Worm (Caenorhabditis elegans): ENCODE data around the gene Y48E1C.1.

The Y48E1C.1 gene

DNA sequence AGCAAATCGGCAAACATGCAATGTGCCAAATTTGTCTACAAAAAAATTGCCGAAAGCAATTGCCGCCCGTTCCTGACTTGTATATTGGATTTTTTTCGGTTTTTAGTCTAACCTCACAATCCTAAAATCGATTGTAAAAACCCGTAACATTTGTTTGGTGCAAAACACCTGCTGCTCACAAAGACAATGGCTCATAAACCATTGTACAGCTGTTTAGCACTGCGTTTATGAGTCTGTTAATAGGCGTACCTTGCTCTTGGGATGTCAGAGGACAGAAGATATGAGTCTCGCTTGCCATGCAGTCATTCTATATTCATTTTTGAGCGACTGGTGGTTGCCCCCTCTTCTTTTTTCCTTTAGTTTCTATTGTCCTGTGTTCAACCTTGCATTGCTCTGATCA, 57.3 kb downstream of the Y48E1C.1 start, which contains the start of gene E01G4.5:
TSS of gene E01G4.5 (plus strand) at position 301 of the 400 bp plus-strand sequence.
- TF ChIP-seq aptf-3 (GFP tag; IDR thresholded peaks at IDR 0.05) (no peak), atf-7 (tag; optimal IDR thresholded peaks at IDR 0.05) (no peak), Y53G8AR.9 (GFP tag; conservative IDR thresholded peaks at IDR 0.05) (no peak), ceh-40 (GFP tag; IDR thresholded peaks at IDR 0.05) (no peak), ceh-91 (GFP tag; IDR thresholded peaks at IDR 0.05) (no peak), somi-1 (GFP tag; optimal IDR thresholded peaks at IDR 0.05) (no peak), mcd-1 (GFP tag; IDR thresholded peaks at IDR 0.05) (no peak), B0019.2 (GFP tag; conservative IDR thresholded peaks at IDR 0.05) (no peak), nhr-120 (GFP tag; IDR thresholded peaks at IDR 0.05) (no peak), mel-28 (tag; optimal IDR thresholded peaks at IDR 0.05; ENCODE audit: borderline replicate concordance) (no peak), dox-1 (GFP tag; IDR thresholded peaks at IDR 0.05) (no peak), egl-44 (GFP tag; IDR thresholded peaks at IDR 0.05) (no peak)
